Worm (Caenorhabditis elegans) whole organism, mixed stage, embryonic: ENCODE results near the gene frpr-13.

Experiments
- hlh-1 ChIP-seq: fragments of 150-350 bp; optimal IDR thresholded peaks from 2 replicates; lab custom pipeline; 2014; ENCODE audit warnings: missing biosample characterization, missing genetic modification reagents, missing genetic modification characterization
- nhr-237 ChIP-seq: fragments of 150-350 bp; optimal IDR thresholded peaks from 2 replicates; lab custom pipeline; 2014; ENCODE audit warnings: missing biosample characterization, missing genetic modification characterization
- ztf-11 ChIP-seq: fragments of 150-350 bp; optimal IDR thresholded peaks from 2 replicates; lab custom pipeline; 2014; ENCODE audit warnings: missing biosample characterization, missing genetic modification characterization

ce11 chrV:8937476-8938249 lies 38.8 kb downstream of the frpr-13 start:
- TF ChIP-seq ztf-11 (tag; lab: Kevin White, UChicago) (no peak), nhr-237 (tag; lab: Kevin White, UChicago) (no peak), hlh-1 (tag; lab: Kevin White, UChicago) (no peak)
